Worm (Caenorhabditis elegans): ENCODE data around the gene mrps-21.
A peak's percentile ranks its signal among the peaks of the same experiment; 100 is the strongest.

mrps-21 gene

DNA sequence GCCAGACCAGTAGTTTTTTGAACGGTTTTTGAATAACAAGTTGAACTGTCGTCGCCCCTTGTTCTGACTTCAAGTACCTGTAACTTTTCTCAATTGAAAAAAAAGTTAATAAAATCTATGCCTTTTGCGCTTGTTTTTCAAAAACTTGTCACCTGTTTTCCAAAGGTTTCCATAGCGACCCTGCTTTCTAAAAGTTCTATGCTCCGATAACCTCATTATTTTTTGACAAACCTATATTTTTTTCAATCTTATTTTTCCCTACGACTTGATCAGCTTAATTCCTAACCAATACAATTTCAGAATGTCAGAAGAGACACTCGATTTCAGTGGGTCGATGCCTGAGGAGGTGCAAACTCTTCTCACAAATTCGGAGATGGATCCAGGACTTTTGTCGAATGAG lies 11.9 kb downstream of the mrps-21 start, which contains the start of gene F29B9.8:
Gene F29B9.8, plus strand, starts transcription at position 301 of the 400 bp plus-strand sequence.
- no peak for TF ChIP-seq elt-3 (tag; optimal IDR thresholded peaks at IDR 0.05)

DNA sequence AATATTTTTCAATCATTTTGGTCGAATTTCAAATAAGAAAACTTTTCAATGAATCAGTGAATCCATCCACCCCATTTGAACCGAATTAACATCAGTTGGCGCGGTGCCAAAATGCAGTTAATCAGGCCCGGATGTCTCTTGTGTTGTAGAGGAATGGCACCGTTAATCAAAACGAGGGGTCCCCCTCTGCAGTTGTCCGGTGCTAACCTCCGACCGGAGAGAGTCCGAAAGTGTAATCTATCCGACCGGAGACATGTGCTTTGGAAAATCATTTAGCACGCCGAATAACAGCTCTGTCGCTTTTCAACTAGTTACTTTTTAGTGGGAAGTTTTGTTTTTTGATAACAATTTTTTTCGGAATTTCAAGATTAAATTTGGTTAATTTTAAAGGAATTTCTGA lies 14.1 kb downstream of the mrps-21 start:
- TF ChIP-seq nhr-21 (tag; optimal IDR thresholded peaks at IDR 0.05) (no peak), snpc-4 (tag; optimal IDR thresholded peaks at IDR 0.05) (no peak), aly-2 (tag; optimal IDR thresholded peaks at IDR 0.05) (no peak), fos-1 (tag; optimal IDR thresholded peaks at IDR 0.05) (no peak), unc-62 (GFP tag; optimal IDR thresholded peaks at IDR 0.05) (no peak), egl-27 (tag; optimal IDR thresholded peaks at IDR 0.05) (no peak), nhr-23 (tag; optimal IDR thresholded peaks at IDR 0.05) (no peak), ceh-16 (tag; optimal IDR thresholded peaks at IDR 0.05) (no peak), ceh-82 (tag; optimal IDR thresholded peaks at IDR 0.05) (no peak), lin-13 (GFP tag; optimal IDR thresholded peaks at IDR 0.05) (no peak)

DNA sequence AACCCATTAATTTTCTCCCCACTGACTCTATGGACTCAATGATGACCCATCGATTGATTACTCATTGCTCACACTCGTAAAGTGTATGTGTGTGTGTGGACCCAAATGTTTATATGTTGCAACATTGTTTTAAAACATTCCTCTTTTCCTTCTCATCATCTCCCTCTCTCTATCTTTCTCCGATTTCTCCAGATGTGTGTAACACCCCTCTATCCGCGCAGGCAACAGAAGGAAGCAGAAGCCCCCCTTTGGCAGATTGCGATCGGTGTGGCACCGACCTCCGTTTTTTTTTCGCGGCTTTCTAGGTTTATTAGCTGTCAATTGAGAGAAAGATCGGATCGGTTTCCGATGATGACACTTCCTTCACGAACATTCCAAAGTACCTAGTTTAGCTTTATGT lies 15.7 kb downstream of the mrps-21 start:
- TF ChIP-seq lin-39 (tag; optimal IDR thresholded peaks at IDR 0.05) (no peak), sem-4 (tag; optimal IDR thresholded peaks at IDR 0.05) (peak; percentile 20)

DNA sequence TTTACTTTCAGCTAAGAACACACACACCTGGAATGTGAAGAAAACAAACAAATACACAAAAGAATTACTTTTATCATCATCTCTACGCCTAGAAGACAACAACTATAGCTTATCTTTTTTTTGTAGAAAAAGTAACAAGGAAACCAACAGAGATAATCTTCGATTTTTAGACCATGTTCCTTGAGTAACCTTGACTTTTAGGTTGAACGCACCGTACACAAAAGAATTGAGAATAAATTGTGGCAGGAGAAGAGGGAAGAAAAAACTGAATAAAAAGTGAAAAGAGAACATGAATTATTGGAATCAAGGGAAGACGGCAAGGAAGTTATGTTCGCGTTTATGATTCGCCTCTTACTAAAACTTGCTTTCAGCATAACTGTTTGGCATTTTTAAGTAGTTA lies 18.4 kb downstream of the mrps-21 start:
- TF ChIP-seq blmp-1 (tag; optimal IDR thresholded peaks at IDR 0.05; ENCODE audit: insufficient read depth) = peak; percentile 85
- TF ChIP-seq fos-1 (tag; optimal IDR thresholded peaks at IDR 0.05) = peak; percentile 0
- TF ChIP-seq nhr-21 (tag; optimal IDR thresholded peaks at IDR 0.05) = no peak
- TF ChIP-seq sma-9 (GFP tag; optimal IDR thresholded peaks at IDR 0.05) = peak; percentile 45
- no peak for TF ChIP-seq sma-9 (tag; optimal IDR thresholded peaks at IDR 0.05)

DNA sequence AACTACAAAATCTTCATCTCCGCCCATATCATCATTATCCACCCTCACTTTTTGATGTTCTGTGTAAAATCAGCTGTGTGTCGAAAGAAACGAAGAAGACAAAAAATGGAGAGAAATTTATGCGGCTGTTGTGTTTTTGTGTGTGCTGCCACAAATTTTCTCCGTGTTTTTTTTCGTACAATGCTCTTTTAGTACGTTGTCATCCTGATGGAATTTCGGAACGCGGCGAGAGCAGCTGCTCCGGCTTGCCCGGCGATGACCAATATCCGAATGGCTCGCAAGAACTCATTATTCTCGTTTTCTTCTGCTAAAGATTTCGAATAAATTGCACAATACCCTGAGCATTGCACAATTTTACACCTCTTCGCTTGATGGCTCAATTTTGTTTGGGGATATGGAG lies 20.0 kb downstream of the mrps-21 start:
- TF ChIP-seq lin-13 (GFP tag; optimal IDR thresholded peaks at IDR 0.05) = no peak
- TF ChIP-seq nhr-12 (tag; optimal IDR thresholded peaks at IDR 0.05) = no peak

DNA sequence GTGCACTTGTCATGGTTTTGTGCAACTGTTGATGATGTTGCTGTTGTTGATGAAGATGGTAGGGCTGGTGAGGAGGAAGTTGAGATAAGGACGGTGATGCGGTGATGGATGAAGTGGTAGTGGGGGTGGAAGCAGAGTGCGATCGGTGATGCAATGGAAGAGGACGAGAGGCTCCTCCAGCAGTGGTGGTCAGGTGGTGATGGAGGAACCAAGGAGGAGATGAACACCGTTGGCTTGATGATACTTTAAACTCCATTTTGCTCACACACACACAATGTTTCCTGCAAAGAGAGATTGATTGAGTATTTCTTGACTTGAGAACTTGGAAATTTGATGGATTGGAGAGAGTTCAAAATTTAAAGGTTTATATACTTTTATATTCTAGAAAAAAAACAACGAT lies 21.5 kb downstream of the mrps-21 start, which contains the start of gene F19C7.8:
Gene F19C7.8, minus strand, starts transcription at position 256 of the 400 bp plus-strand sequence.
- TF ChIP-seq dmd-4 (tag; optimal IDR thresholded peaks at IDR 0.05) = no peak
- TF ChIP-seq sma-9 (GFP tag; optimal IDR thresholded peaks at IDR 0.05) = peak; percentile 52
- no peak for TF ChIP-seq sma-9 (tag; optimal IDR thresholded peaks at IDR 0.05)
- peak; percentile 36 for TF ChIP-seq F13H6.1 (tag; optimal IDR thresholded peaks at IDR 0.05)

DNA sequence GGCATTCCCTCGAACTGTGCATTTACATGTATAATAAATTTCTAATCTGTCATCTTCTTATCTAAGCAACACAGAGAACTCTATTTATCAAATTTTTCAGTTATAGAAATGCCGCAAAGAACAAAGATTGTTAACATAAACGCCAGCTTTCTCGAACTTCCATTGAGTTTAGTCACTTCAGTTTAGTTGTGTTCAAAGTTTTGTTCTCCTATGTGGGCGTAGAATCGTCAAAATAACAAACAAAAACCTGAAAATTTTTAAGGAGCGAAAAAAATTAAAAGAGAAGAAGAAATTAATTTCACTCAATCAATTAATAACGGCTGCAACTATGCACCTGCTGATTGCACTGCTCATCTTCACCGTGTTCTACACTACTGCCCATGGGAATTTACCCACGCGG lies 23.3 kb downstream of the mrps-21 start, which contains the start of gene R105.5:
Gene R105.5, plus strand, starts transcription at position 301 of the 400 bp plus-strand sequence.
- TF ChIP-seq ZK546.5 (tag; optimal IDR thresholded peaks at IDR 0.05) = no peak
- no peak for TF ChIP-seq peb-1 (tag; optimal IDR thresholded peaks at IDR 0.05)
- no peak for TF ChIP-seq aly-2 (tag; optimal IDR thresholded peaks at IDR 0.05)
- TF ChIP-seq sma-3 (GFP tag; optimal IDR thresholded peaks at IDR 0.05) = no peak
- TF ChIP-seq sem-4 (tag; optimal IDR thresholded peaks at IDR 0.05) = no peak

DNA sequence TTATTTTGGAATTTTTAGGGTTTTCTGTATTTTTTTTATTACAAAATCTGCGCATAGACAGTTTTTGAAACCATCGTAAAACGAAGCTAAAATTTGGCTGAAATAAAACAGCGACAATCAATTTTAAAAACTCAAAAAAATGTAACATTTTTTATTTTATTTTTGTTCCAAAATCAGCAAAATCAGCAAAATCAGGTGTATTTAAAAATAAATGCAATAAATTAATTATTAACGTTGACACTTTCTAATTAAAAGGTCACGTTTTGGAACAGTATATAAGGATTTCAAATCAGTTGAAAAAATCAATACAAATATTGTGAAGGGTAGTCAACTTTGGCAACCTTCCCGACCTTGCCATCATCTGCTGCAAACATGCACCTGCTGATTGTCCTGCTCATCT lies 25.9 kb downstream of the mrps-21 start, which contains the start of gene R105.1:
Gene R105.1, plus strand, starts transcription at position 301 of the 400 bp plus-strand sequence.
- TF ChIP-seq unc-62 (GFP tag; optimal IDR thresholded peaks at IDR 0.05) = no peak
- TF ChIP-seq sma-9 (GFP tag; optimal IDR thresholded peaks at IDR 0.05) = no peak
- no peak for TF ChIP-seq sma-9 (tag; optimal IDR thresholded peaks at IDR 0.05)
- no peak for TF ChIP-seq Y55F3AM.14 (GFP tag; optimal IDR thresholded peaks at IDR 0.05)
- no peak for TF ChIP-seq blmp-1 (tag; optimal IDR thresholded peaks at IDR 0.05; ENCODE audit: insufficient read depth)
- TF ChIP-seq nhr-10 (tag; optimal IDR thresholded peaks at IDR 0.05) = no peak
- no peak for TF ChIP-seq R02D3.7 (tag; optimal IDR thresholded peaks at IDR 0.05)
- no peak for TF ChIP-seq elt-3 (tag; optimal IDR thresholded peaks at IDR 0.05)
- no peak for TF ChIP-seq ceh-16 (tag; optimal IDR thresholded peaks at IDR 0.05)
- TF ChIP-seq sem-4 (tag; optimal IDR thresholded peaks at IDR 0.05) = no peak
- TF ChIP-seq snpc-4 (tag; optimal IDR thresholded peaks at IDR 0.05) = no peak
- no peak for TF ChIP-seq nhr-6 (tag; optimal IDR thresholded peaks at IDR 0.05)
- no peak for TF ChIP-seq skn-1 (tag; optimal IDR thresholded peaks at IDR 0.05)
- no peak for TF ChIP-seq gmeb-1 (tag; optimal IDR thresholded peaks at IDR 0.05)
- TF ChIP-seq mbf-1 (tag; optimal IDR thresholded peaks at IDR 0.05) = no peak
- TF ChIP-seq nhr-129 (tag; optimal IDR thresholded peaks at IDR 0.05) = no peak
- no peak for TF ChIP-seq aly-2 (tag; optimal IDR thresholded peaks at IDR 0.05)
- TF ChIP-seq nhr-23 (tag; optimal IDR thresholded peaks at IDR 0.05) = no peak
- TF ChIP-seq unc-39 (tag; optimal IDR thresholded peaks at IDR 0.05) = no peak
- TF ChIP-seq nhr-11 (tag; optimal IDR thresholded peaks at IDR 0.05) = no peak

All from whole organism, L2 larva.